Fruit fly (Drosophila melanogaster) whole organism, wandering third instar larva: ENCODE data around the gene CG32939.
A peak's percentile ranks its signal among the peaks of the same experiment; 100 is the strongest.
"Not testable (repeated sequence)": the region's sequence is repeated elsewhere in the genome, so short reads cannot be mapped to it uniquely, and the experiment has no call there.

Experiments
- Abd-B ChIP-seq: fragments of >200 bp; optimal IDR thresholded peaks from 2 replicates; lab custom pipeline; 2017; ENCODE audit warnings: missing biosample characterization, missing genetic modification characterization
- CG32264 ChIP-seq: fragments of 200-800 bp; sonication (Bioruptor generic); optimal IDR thresholded peaks from 2 replicates; lab custom pipeline; 2016; ENCODE audit warnings: missing biosample characterization, missing genetic modification characterization
- CG9705 ChIP-seq: fragments of 200-800 bp; sonication (Bioruptor generic); optimal IDR thresholded peaks from 2 replicates; lab custom pipeline; 2018; ENCODE audit warnings: missing biosample characterization, mild to moderate bottlenecking, missing genetic modification characterization
- Dif ChIP-seq: fragments of 200-275, 200-300 bp; sonication (Bioruptor generic); optimal IDR thresholded peaks from 2 replicates; lab custom pipeline; 2018; ENCODE audit warnings: missing biosample characterization, missing genetic modification characterization; ENCODE audit not compliant: partially characterized antibody
- GATAd ChIP-seq: sonication (Bioruptor generic); optimal IDR thresholded peaks from 2 replicates; lab custom pipeline; 2016; ENCODE audit warnings: missing biosample characterization, missing genetic modification characterization
- Hr78 ChIP-seq: fragments of >200 bp; optimal IDR thresholded peaks from 2 replicates; lab custom pipeline; 2017; ENCODE audit warnings: missing biosample characterization, missing genetic modification characterization
- Hr83 ChIP-seq: fragments of 200-300 bp; sonication (Bioruptor generic); optimal IDR thresholded peaks from 2 replicates; lab custom pipeline; 2016; ENCODE audit warnings: missing biosample characterization, mild to moderate bottlenecking, missing genetic modification characterization, moderate library complexity; ENCODE audit not compliant: poor library complexity, severe bottlenecking
- Jra ChIP-seq: sonication (Bioruptor generic); optimal IDR thresholded peaks from 2 replicates; lab custom pipeline; 2016; ENCODE audit warnings: missing biosample characterization, missing genetic modification characterization
- Myc ChIP-seq: fragments of >200 bp; optimal IDR thresholded peaks from 2 replicates; lab custom pipeline; 2017
- OdsH ChIP-seq: fragments of 200-800 bp; sonication (Bioruptor generic); optimal IDR thresholded peaks from 2 replicates; lab custom pipeline; 2016; ENCODE audit warnings: missing biosample characterization, mild to moderate bottlenecking, missing genetic modification characterization
- Rel ChIP-seq, 2 experiments: fragments of 200-800 bp; sonication (Bioruptor generic) in 1 of 2; optimal IDR thresholded peaks; 2 replicates in 1 of 2; 3 replicates in 1 of 2; lab custom pipeline; 2016 to 2019; ENCODE audit warnings: mild to moderate bottlenecking in 2 of 2, missing biosample characterization in 2 of 2, missing genetic modification characterization in 2 of 2, moderate library complexity in 1 of 2
- Sp1 ChIP-seq: fragments of 200-800 bp; sonication (Bioruptor generic); optimal IDR thresholded peaks from 3 replicates; lab custom pipeline; 2019; ENCODE audit warnings: missing biosample characterization, mild to moderate bottlenecking, missing genetic modification characterization, moderate library complexity
- brk ChIP-seq: fragments of 200-800 bp; sonication (Bioruptor generic); optimal IDR thresholded peaks from 2 replicates; lab custom pipeline; 2016; ENCODE audit warnings: missing biosample characterization, mild to moderate bottlenecking, missing genetic modification characterization
- dl ChIP-seq, 2 experiments: fragments of 175-275, 200-275 bp in 1 of 2; fragments of 200-275 bp in 1 of 2; sonication (Bioruptor generic); optimal IDR thresholded peaks; lab custom pipeline; 2018; ENCODE audit warnings: mild to moderate bottlenecking in 2 of 2, missing biosample characterization in 2 of 2, missing genetic modification characterization in 2 of 2, moderate library complexity in 2 of 2; ENCODE audit not compliant: partially characterized antibody in 2 of 2, insufficient read depth in 1 of 2
- dmrt93B ChIP-seq: fragments of 200-800 bp; sonication (Bioruptor generic); optimal IDR thresholded peaks from 2 replicates; lab custom pipeline; 2018; ENCODE audit warnings: missing biosample characterization, mild to moderate bottlenecking, missing genetic modification characterization
- dsf ChIP-seq: sonication (Bioruptor generic); optimal IDR thresholded peaks from 2 replicates; lab custom pipeline; 2016; ENCODE audit warnings: missing biosample characterization, missing genetic modification characterization, borderline replicate concordance
- ey ChIP-seq: fragments of 200-800 bp; sonication (Bioruptor generic); optimal IDR thresholded peaks from 2 replicates; lab custom pipeline; 2016; ENCODE audit warnings: missing biosample characterization, missing genetic modification characterization
- foxo ChIP-seq, 2 experiments: fragments of 200-800 bp; sonication (Bioruptor generic); optimal IDR thresholded peaks; 2 replicates in 1 of 2; 3 replicates in 1 of 2; lab custom pipeline; 2016 to 2017; ENCODE audit warnings: missing biosample characterization in 2 of 2, missing genetic modification characterization in 2 of 2
- fru ChIP-seq: fragments of 200-800 bp; sonication (Bioruptor generic); optimal IDR thresholded peaks from 3 replicates; lab custom pipeline; 2016; ENCODE audit warnings: missing biosample characterization, mild to moderate bottlenecking, missing genetic modification characterization
- h ChIP-seq: fragments of 200-800 bp; sonication (Bioruptor generic); optimal IDR thresholded peaks from 3 replicates; lab custom pipeline; 2016; ENCODE audit warnings: missing biosample characterization, mild to moderate bottlenecking, missing genetic modification characterization
- jim ChIP-seq: fragments of 175-275, 200-325 bp; sonication (Bioruptor generic); optimal IDR thresholded peaks from 2 replicates; lab custom pipeline; 2016; ENCODE audit warnings: missing biosample characterization, mild to moderate bottlenecking, missing genetic modification characterization
- pan ChIP-seq: fragments of >200 bp; optimal IDR thresholded peaks from 2 replicates; lab custom pipeline; 2017
- psq ChIP-seq: fragments of 200-800 bp; sonication (Bioruptor generic); optimal IDR thresholded peaks from 3 replicates; lab custom pipeline; 2017; ENCODE audit warnings: missing biosample characterization, mild to moderate bottlenecking, missing genetic modification characterization, moderate library complexity
- sage ChIP-seq: fragments of 200-800 bp; sonication (Bioruptor generic); optimal IDR thresholded peaks from 2 replicates; lab custom pipeline; 2016; ENCODE audit warnings: missing biosample characterization, mild to moderate bottlenecking, missing genetic modification characterization
- sv ChIP-seq: fragments of 200-800 bp; sonication (Bioruptor generic); optimal IDR thresholded peaks from 3 replicates; lab custom pipeline; 2016; ENCODE audit warnings: missing biosample characterization, missing genetic modification characterization
- tai ChIP-seq: sonication (Bioruptor generic); optimal IDR thresholded peaks from 2 replicates; lab custom pipeline; 2016; ENCODE audit warnings: missing biosample characterization, missing genetic modification characterization
- usp ChIP-seq: fragments of >200 bp; optimal IDR thresholded peaks from 2 replicates; lab custom pipeline; 2017; ENCODE audit warnings: missing biosample characterization, missing genetic modification characterization
- woc ChIP-seq: sonication (Bioruptor generic); optimal IDR thresholded peaks from 2 replicates; lab custom pipeline; 2016; ENCODE audit warnings: missing biosample characterization, mild to moderate bottlenecking, missing genetic modification characterization

CG32939 gene

dm6 chr3R:9692675-9693129 lies at the start of gene CG32939, which contains the start of the genes Unc-115b and p24-2:
CG32939 (plus strand) TSS chr3R:9693079.
Unc-115b (minus strand) TSS chr3R:9692775.
p24-2 (minus strand) TSS chr3R:9692794.
- not testable (repeated sequence) for TF ChIP-seq tai (GFP tag; lab: Kevin White, UChicago); Sp1 (GFP tag; lab: Kevin White, UChicago); foxo (GFP tag; optimal IDR thresholded peaks at IDR 0.05; lab: Kevin White, UChicago)

- TF ChIP-seq jim (GFP tag; lab: Kevin White, UChicago) (no peak), Rel (GFP tag; optimal IDR thresholded peaks at IDR 0.05; lab: Kevin White, UChicago) (no peak), Rel (tag; optimal IDR thresholded peaks at IDR 0.05; lab: Kevin White, UChicago) (peak; percentile 67)
Observed at dm6 chr3R:9643977-9644376, 48.9 kb upstream of the CG32939 start.

dm6 chr3R:9644620-9645019 lies 48.3 kb upstream of the CG32939 start:
- TF ChIP-seq sv (no peak), dsf (GFP tag; lab: Kevin White, UChicago) (no peak), ey (GFP tag; lab: Kevin White, UChicago) (no peak), jim (GFP tag; lab: Kevin White, UChicago) (no peak), woc (GFP tag; lab: Kevin White, UChicago) (no peak), pan (lab: Kevin White, UChicago) (no peak), Jra (no peak), Rel (GFP tag; optimal IDR thresholded peaks at IDR 0.05; lab: Kevin White, UChicago) (no peak), Rel (tag; optimal IDR thresholded peaks at IDR 0.05; lab: Kevin White, UChicago) (no peak), sage (no peak), tai (GFP tag; lab: Kevin White, UChicago) (no peak), foxo (GFP tag; optimal IDR thresholded peaks at IDR 0.05; lab: Kevin White, UChicago) (no peak), GATAd (no peak), usp (GFP tag; lab: Kevin White, UChicago) (no peak), Abd-B (GFP tag; lab: Kevin White, UChicago) (no peak), Hr78 (no peak), psq (no peak), Hr83 (GFP tag; lab: Kevin White, UChicago) (no peak), CG9705 (no peak), CG32264 (GFP tag; lab: Kevin White, UChicago) (no peak)
- TF ChIP-seq, all 38 proteins: peak for 0

- TF ChIP-seq Hr78 (no peak), Dif (GFP tag; lab: Kevin White, UChicago) (no peak), foxo (GFP tag; optimal IDR thresholded peaks at IDR 0.05; lab: Kevin White, UChicago) (peak in 1 of 2 experiments; percentile 13), usp (GFP tag; lab: Kevin White, UChicago) (no peak), fru (peak; percentile 19), h (GFP tag; lab: Kevin White, UChicago) (peak; percentile 14), Rel (GFP tag; optimal IDR thresholded peaks at IDR 0.05; lab: Kevin White, UChicago) (no peak), Rel (tag; optimal IDR thresholded peaks at IDR 0.05; lab: Kevin White, UChicago) (peak; percentile 5)
Observed at dm6 chr3R:9646104-9646707, 46.7 kb upstream of the CG32939 start, which contains the start of gene Fst. Fst (minus strand) TSS chr3R:9646154.

dm6 chr3R:9665405-9665804 lies 27.5 kb upstream of the CG32939 start:
- TF ChIP-seq Sp1 (GFP tag; lab: Kevin White, UChicago) (no peak), OdsH (GFP tag; lab: Kevin White, UChicago) (no peak), dsf (GFP tag; lab: Kevin White, UChicago) (no peak), foxo (GFP tag; optimal IDR thresholded peaks at IDR 0.05; lab: Kevin White, UChicago) (no peak), ey (GFP tag; lab: Kevin White, UChicago) (no peak), dl (GFP tag; optimal IDR thresholded peaks at IDR 0.05; lab: Kevin White, UChicago; ENCODE audit: insufficient read depth in 1 of 2, partially characterized antibody in 2 of 2) (no peak), Dif (GFP tag; lab: Kevin White, UChicago) (no peak), jim (GFP tag; lab: Kevin White, UChicago) (no peak), pan (lab: Kevin White, UChicago) (no peak), Myc (lab: Kevin White, UChicago) (no peak), dmrt93B (GFP tag; lab: Kevin White, UChicago) (no peak), brk (no peak)
